Worm (Caenorhabditis elegans) whole organism, L3 larva: Measurements from ENCODE around the gene ntr-2.

Source experiments
- R02D3.7 ChIP-seq: fragments of 150-350 bp; optimal IDR thresholded peaks from 2 replicates; lab custom pipeline; 2014; ENCODE audit warnings: missing biosample characterization, missing genetic modification characterization
- ZK546.5 ChIP-seq: sonication (generic microtip); optimal IDR thresholded peaks from 2 replicates; lab custom pipeline; 2017; ENCODE audit warnings: missing biosample characterization, missing genetic modification characterization
- aly-2 ChIP-seq: fragments of 150-350 bp; optimal IDR thresholded peaks from 2 replicates; lab custom pipeline; 2014; ENCODE audit warnings: missing biosample characterization, missing genetic modification characterization
- ama-1 ChIP-seq: fragments of 150-350 bp; optimal IDR thresholded peaks from 2 replicates; lab custom pipeline; 2018
- ceh-16 ChIP-seq: sonication (generic microtip); optimal IDR thresholded peaks from 2 replicates; lab custom pipeline; 2017; ENCODE audit warnings: missing biosample characterization, missing genetic modification characterization
- ceh-28 ChIP-seq: fragments of 150-350 bp; optimal IDR thresholded peaks from 2 replicates; lab custom pipeline; 2014; ENCODE audit warnings: missing biosample characterization, missing genetic modification reagents, missing genetic modification characterization
- ceh-82 ChIP-seq: fragments of 150-350 bp; optimal IDR thresholded peaks from 2 replicates; lab custom pipeline; 2014; ENCODE audit warnings: missing biosample characterization, missing genetic modification characterization
- ceh-9 ChIP-seq: sonication (generic microtip); optimal IDR thresholded peaks from 2 replicates; lab custom pipeline; 2018; ENCODE audit warnings: missing biosample characterization, missing genetic modification characterization
- daf-12 ChIP-seq: fragments of 150-350 bp; optimal IDR thresholded peaks from 2 replicates; lab custom pipeline; 2014; ENCODE audit warnings: missing biosample characterization, missing genetic modification reagents, missing genetic modification characterization
- egl-27 ChIP-seq: sonication (generic microtip); optimal IDR thresholded peaks from 4 replicates; lab custom pipeline; 2017; ENCODE audit warnings: missing biosample characterization, missing genetic modification reagents, missing genetic modification characterization
- egl-5 ChIP-seq: fragments of 150-350 bp; optimal IDR thresholded peaks from 2 replicates; lab custom pipeline; 2017; ENCODE audit warnings: missing biosample characterization, missing genetic modification reagents, missing genetic modification characterization, inconsistent platforms
- elt-1 ChIP-seq: fragments of 150-350 bp; optimal IDR thresholded peaks from 2 replicates; lab custom pipeline; 2014; ENCODE audit warnings: missing biosample characterization, missing genetic modification characterization
- elt-3 ChIP-seq, 3 experiments: fragments of 150-350 bp in 1 of 3; sonication (generic microtip) in 2 of 3; optimal IDR thresholded peaks; 2 replicates in 2 of 3; 4 replicates in 1 of 3; lab custom pipeline; 2014 to 2017; ENCODE audit warnings: missing biosample characterization in 3 of 3, missing genetic modification characterization in 3 of 3
- eor-1 ChIP-seq, 2 experiments: fragments of 150-350 bp; optimal IDR thresholded peaks; 2 replicates each; lab custom pipeline; 2014 to 2018; ENCODE audit warnings: missing biosample characterization in 2 of 2, missing genetic modification characterization in 2 of 2
- fkh-10 ChIP-seq: sonication (generic microtip); optimal IDR thresholded peaks from 2 replicates; lab custom pipeline; 2017; ENCODE audit warnings: missing biosample characterization, missing genetic modification reagents, missing genetic modification characterization
- fkh-2 ChIP-seq: fragments of 150-350 bp; optimal IDR thresholded peaks from 2 replicates; lab custom pipeline; 2014; ENCODE audit warnings: missing biosample characterization, missing genetic modification reagents, missing genetic modification characterization
- fos-1 ChIP-seq: fragments of 150-350 bp; optimal IDR thresholded peaks from 2 replicates; lab custom pipeline; 2014; ENCODE audit warnings: missing biosample characterization, missing genetic modification characterization
- hmg-11 ChIP-seq: sonication (generic microtip); optimal IDR thresholded peaks from 2 replicates; lab custom pipeline; 2016; ENCODE audit warnings: missing genetic modification characterization, missing compliant biosample characterization
- lin-15B ChIP-seq: fragments of 150-350 bp; optimal IDR thresholded peaks from 2 replicates; lab custom pipeline; 2014; ENCODE audit warnings: missing biosample characterization, missing genetic modification characterization
- lin-39 ChIP-seq: fragments of 150-350 bp; optimal IDR thresholded peaks from 2 replicates; lab custom pipeline; 2018; ENCODE audit warnings: missing biosample characterization, missing genetic modification reagents, missing genetic modification characterization
- lsy-12 ChIP-seq: sonication (generic microtip); optimal IDR thresholded peaks from 2 replicates; lab custom pipeline; 2016; ENCODE audit warnings: mild to moderate bottlenecking, missing genetic modification characterization, missing compliant biosample characterization
- mdl-1 ChIP-seq: fragments of 150-350 bp; optimal IDR thresholded peaks from 2 replicates; lab custom pipeline; 2014; ENCODE audit warnings: missing biosample characterization, missing genetic modification characterization
- mml-1 ChIP-seq: fragments of 150-350 bp; sonication (generic microtip); optimal IDR thresholded peaks from 3 replicates; lab custom pipeline; 2014; ENCODE audit warnings: missing biosample characterization, missing genetic modification characterization
- nfya-1 ChIP-seq: sonication (generic microtip); optimal IDR thresholded peaks from 2 replicates; lab custom pipeline; 2017; ENCODE audit warnings: missing genetic modification characterization, mild to moderate bottlenecking, missing compliant biosample characterization, antibody characterized with exemption, moderate library complexity; ENCODE audit not compliant: insufficient read depth
- nhr-11 ChIP-seq: fragments of 150-350 bp; optimal IDR thresholded peaks from 2 replicates; lab custom pipeline; 2014; ENCODE audit warnings: missing biosample characterization, missing genetic modification characterization
- nhr-12 ChIP-seq: fragments of 150-350 bp; optimal IDR thresholded peaks from 2 replicates; lab custom pipeline; 2014; ENCODE audit warnings: missing biosample characterization, missing genetic modification characterization
- nhr-23 ChIP-seq: fragments of 150-350 bp; optimal IDR thresholded peaks from 2 replicates; lab custom pipeline; 2014; ENCODE audit warnings: missing biosample characterization, missing genetic modification reagents, missing genetic modification characterization
- nhr-76 ChIP-seq: fragments of 150-350 bp; sonication (generic microtip); optimal IDR thresholded peaks from 5 replicates; lab custom pipeline; 2014; ENCODE audit warnings: missing biosample characterization, missing genetic modification characterization
- nhr-77 ChIP-seq: fragments of 150-350 bp; optimal IDR thresholded peaks from 2 replicates; lab custom pipeline; 2014; ENCODE audit warnings: missing biosample characterization, missing genetic modification characterization
- pha-4 ChIP-seq: fragments of 150-350 bp; optimal IDR thresholded peaks from 2 replicates; lab custom pipeline; 2014; ENCODE audit warnings: missing biosample characterization, missing genetic modification reagents, missing genetic modification characterization
- pqm-1 ChIP-seq: fragments of 150-350 bp; optimal IDR thresholded peaks from 2 replicates; lab custom pipeline; 2017; ENCODE audit warnings: missing biosample characterization, missing genetic modification characterization, inconsistent platforms
- skn-1 ChIP-seq: fragments of 150-350 bp; optimal IDR thresholded peaks from 2 replicates; lab custom pipeline; 2014; ENCODE audit warnings: missing biosample characterization, missing genetic modification characterization
- snpc-4 ChIP-seq: fragments of 150-350 bp; optimal IDR thresholded peaks from 2 replicates; lab custom pipeline; 2014; ENCODE audit warnings: missing biosample characterization, missing genetic modification characterization
- tbx-2 ChIP-seq: sonication (generic microtip); optimal IDR thresholded peaks from 2 replicates; lab custom pipeline; 2016; ENCODE audit warnings: mild to moderate bottlenecking, missing genetic modification characterization, missing compliant biosample characterization
- unc-39 ChIP-seq: sonication (generic microtip); optimal IDR thresholded peaks from 4 replicates; lab custom pipeline; 2017; ENCODE audit warnings: missing biosample characterization, missing genetic modification characterization
- unc-62 ChIP-seq: fragments of 150-350 bp; sonication (generic microtip); optimal IDR thresholded peaks from 4 replicates; lab custom pipeline; 2014; ENCODE audit warnings: missing biosample characterization, missing genetic modification reagents, missing genetic modification characterization

Gene ntr-2

ce11 chrX:14961471-14961870 is 32.7 kb upstream of the ntr-2 start, which contains the start of gene idpp-3:
TSS of gene idpp-3 (minus strand) at chrX:14961571.
- TF ChIP-seq egl-27 (tag; lab: Kevin White, UChicago): no peak
- TF ChIP-seq ceh-28 (tag; lab: Kevin White, UChicago): no peak
- TF ChIP-seq pha-4 (tag; lab: Kevin White, UChicago): no peak
- no peak for TF ChIP-seq aly-2
- no peak for TF ChIP-seq nfya-1 (tag; lab: Kevin White, UChicago)
- TF ChIP-seq lin-15B: no peak
- TF ChIP-seq elt-1 (tag; lab: Kevin White, UChicago): no peak
- TF ChIP-seq mdl-1 (tag; lab: Kevin White, UChicago): no peak
- no peak for TF ChIP-seq elt-3 (tag; optimal IDR thresholded peaks at IDR 0.05; lab: Kevin White, UChicago)
- no peak for TF ChIP-seq tbx-2 (tag; lab: Kevin White, UChicago)
- TF ChIP-seq nhr-12 (tag; lab: Kevin White, UChicago): no peak
- no peak for TF ChIP-seq ama-1
- no peak for TF ChIP-seq unc-39 (tag; lab: Kevin White, UChicago)

- TF ChIP-seq elt-3 (tag; optimal IDR thresholded peaks at IDR 0.05; lab: Kevin White, UChicago) (no peak), lsy-12 (tag; lab: Kevin White, UChicago) (no peak), eor-1 (tag; optimal IDR thresholded peaks at IDR 0.05; lab: Kevin White, UChicago) (no peak), egl-27 (tag; lab: Kevin White, UChicago) (no peak), lin-39 (no peak), skn-1 (tag; lab: Kevin White, UChicago) (no peak), ceh-9 (tag; lab: Kevin White, UChicago) (no peak), aly-2 (no peak), nhr-11 (tag; lab: Kevin White, UChicago) (no peak), nhr-23 (no peak), unc-62 (GFP tag; lab: Kevin White, UChicago) (no peak), daf-12 (tag; lab: Kevin White, UChicago) (no peak), hmg-11 (tag; lab: Kevin White, UChicago) (no peak), fos-1 (tag; lab: Kevin White, UChicago) (no peak), pqm-1 (no peak), nhr-76 (no peak), ZK546.5 (tag; lab: Kevin White, UChicago) (no peak)
Measured at ce11 chrX:14960841-14961240, 32.1 kb upstream of the ntr-2 start.

DNA sequence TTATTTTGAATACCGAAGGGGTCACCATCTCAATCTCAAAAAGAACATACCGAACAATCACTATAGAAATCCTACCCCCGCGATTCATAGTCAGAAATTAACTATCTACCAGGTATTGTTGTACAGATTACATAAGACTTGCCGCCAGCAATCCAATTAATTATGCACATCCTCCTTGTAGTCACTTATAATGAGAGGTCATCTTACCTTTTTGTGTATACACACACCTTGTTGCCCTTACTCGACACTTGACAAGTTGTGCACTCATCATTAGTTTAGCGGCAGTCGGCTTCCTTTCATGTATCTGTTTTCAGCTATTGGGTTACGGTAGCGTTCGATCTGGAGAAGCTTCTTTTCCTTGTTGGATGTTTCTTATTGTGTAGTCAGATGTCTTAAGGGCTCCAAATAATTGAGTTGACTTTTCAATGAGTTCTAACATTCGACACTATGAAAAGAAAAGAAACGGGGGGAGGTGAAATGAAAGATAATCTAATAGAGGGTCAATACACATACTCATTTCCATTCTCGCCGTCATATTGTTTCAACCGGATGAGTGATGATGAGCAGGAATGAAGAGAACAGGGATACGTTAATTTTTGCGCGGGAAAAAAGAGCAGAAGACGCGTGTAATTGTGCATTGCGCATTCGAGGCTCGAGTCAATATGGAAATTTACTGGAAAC is 30.8 kb upstream of the ntr-2 start:
- no peak for TF ChIP-seq snpc-4 (tag; lab: Kevin White, UChicago)
- TF ChIP-seq R02D3.7 (tag; lab: Kevin White, UChicago): no peak
- TF ChIP-seq nhr-23: no peak
- TF ChIP-seq nhr-11 (tag; lab: Kevin White, UChicago): no peak
- TF ChIP-seq eor-1 (tag; optimal IDR thresholded peaks at IDR 0.05; lab: Kevin White, UChicago): no peak
- TF ChIP-seq lin-15B: no peak
- TF ChIP-seq mml-1 (tag; lab: Kevin White, UChicago): no peak
- no peak for TF ChIP-seq fos-1 (tag; lab: Kevin White, UChicago)
- TF ChIP-seq nhr-76: no peak
- no peak for TF ChIP-seq nfya-1 (tag; lab: Kevin White, UChicago)
- TF ChIP-seq elt-3 (tag; optimal IDR thresholded peaks at IDR 0.05; lab: Kevin White, UChicago): no peak
- no peak for TF ChIP-seq nhr-77 (tag; lab: Kevin White, UChicago)
- TF ChIP-seq egl-5 (tag; lab: Kevin White, UChicago): no peak
- TF ChIP-seq lin-39: no peak
- no peak for TF ChIP-seq fkh-2
- TF ChIP-seq tbx-2 (tag; lab: Kevin White, UChicago): no peak
- TF ChIP-seq unc-62 (GFP tag; lab: Kevin White, UChicago): no peak
- no peak for TF ChIP-seq ama-1
- TF ChIP-seq ceh-82: no peak
- TF ChIP-seq, all 47 proteins: peak for 0

ce11 chrX:14958401-14958800 is 29.6 kb upstream of the ntr-2 start:
- no peak for TF ChIP-seq fkh-10 (GFP tag; lab: Kevin White, UChicago)
- TF ChIP-seq fkh-2: no peak
- no peak for TF ChIP-seq mml-1 (tag; lab: Kevin White, UChicago)
- no peak for TF ChIP-seq nfya-1 (tag; lab: Kevin White, UChicago)
- no peak for TF ChIP-seq ceh-16
- no peak for TF ChIP-seq nhr-12 (tag; lab: Kevin White, UChicago)
- TF ChIP-seq unc-62 (GFP tag; lab: Kevin White, UChicago): no peak
- no peak for TF ChIP-seq skn-1 (tag; lab: Kevin White, UChicago)
